Fruit fly (Drosophila melanogaster) whole organism, embryonic: ENCODE measurements around the gene Alg7.

ENCODE experiments used
- CG10147 ChIP-seq: fragments of 200-800 bp; sonication (Bioruptor generic); optimal IDR thresholded peaks from 2 replicates; lab custom pipeline; 2019; ENCODE audit warnings: missing biosample characterization, mild to moderate bottlenecking, missing genetic modification characterization, moderate library complexity
- CG10959 ChIP-seq: fragments of 200-800 bp; sonication (Bioruptor generic); IDR thresholded peaks from 2 replicates; pipeline ENCODE4 v1.3.6; 2022; ENCODE audit warnings: missing biosample characterization, missing genetic modification characterization
- CG11085 ChIP-seq: fragments of 200-800 bp; sonication (Bioruptor generic); IDR thresholded peaks from 2 replicates; pipeline ENCODE4 v1.3.6; 2022; ENCODE audit warnings: missing biosample characterization, missing genetic modification characterization
- CG11247 ChIP-seq: fragments of 200-800 bp; sonication (Bioruptor generic); IDR thresholded peaks from 2 replicates; pipeline ENCODE4 v1.3.6; 2022; ENCODE audit warnings: missing biosample characterization, missing genetic modification characterization
- CG12659 ChIP-seq: fragments of 200-800 bp; sonication (Bioruptor generic); optimal IDR thresholded peaks from 3 replicates; lab custom pipeline; 2017; ENCODE audit warnings: mild to moderate bottlenecking, missing biosample characterization, missing genetic modification reagents, missing genetic modification characterization
- CG12769 ChIP-seq: fragments of 200-800 bp; sonication (Bioruptor generic); optimal IDR thresholded peaks from 2 replicates; lab custom pipeline; 2019; ENCODE audit warnings: missing biosample characterization, mild to moderate bottlenecking, missing genetic modification characterization, moderate library complexity
- CG12942 ChIP-seq: fragments of 200-800 bp; sonication (Bioruptor generic); optimal IDR thresholded peaks from 3 replicates; lab custom pipeline; 2016; ENCODE audit warnings: missing biosample characterization, missing genetic modification characterization
- CG14050 ChIP-seq: fragments of 200-800 bp; sonication (Bioruptor generic); IDR thresholded peaks from 3 replicates; pipeline ENCODE4 v1.3.6; 2022; ENCODE audit warnings: missing biosample characterization, missing genetic modification characterization
- CG14667 ChIP-seq: fragments of 200-800 bp; sonication (Bioruptor generic); IDR thresholded peaks from 2 replicates; pipeline ENCODE4 v1.3.6; 2022; ENCODE audit warnings: missing biosample characterization, missing genetic modification characterization
- CG15514 ChIP-seq: fragments of 200-800 bp; sonication (Bioruptor generic); optimal IDR thresholded peaks from 3 replicates; lab custom pipeline; 2017; ENCODE audit warnings: missing biosample characterization, missing genetic modification characterization, mild to moderate bottlenecking, moderate library complexity, missing genetic modification reagents
- CG17359 ChIP-seq: fragments of 200-800 bp; sonication (Bioruptor generic); optimal IDR thresholded peaks from 3 replicates; lab custom pipeline; 2018; ENCODE audit warnings: missing biosample characterization, mild to moderate bottlenecking, missing genetic modification characterization, moderate library complexity
- CG30020 ChIP-seq: fragments of 200-800 bp; optimal IDR thresholded peaks from 2 replicates; lab custom pipeline; 2019; ENCODE audit warnings: missing biosample characterization, mild to moderate bottlenecking, missing genetic modification characterization, moderate library complexity
- CG32532 ChIP-seq: fragments of 200-800 bp; sonication (Bioruptor generic); IDR thresholded peaks from 2 replicates; pipeline ENCODE4 v1.3.6; 2022; ENCODE audit warnings: missing biosample characterization, missing genetic modification characterization
- CG3281 ChIP-seq: fragments of 200-800 bp; sonication (Bioruptor generic); optimal IDR thresholded peaks from 3 replicates; lab custom pipeline; 2017; ENCODE audit warnings: missing biosample characterization, mild to moderate bottlenecking, missing genetic modification characterization
- CG34224 ChIP-seq: fragments of 200-800 bp; sonication (Bioruptor generic); IDR thresholded peaks from 3 replicates; pipeline ENCODE4 v1.3.6; 2022; ENCODE audit warnings: missing biosample characterization, missing genetic modification characterization; ENCODE audit not compliant: partially characterized antibody
- CG34376 ChIP-seq: fragments of 200-800 bp; sonication (Bioruptor generic); optimal IDR thresholded peaks from 2 replicates; lab custom pipeline; 2018; ENCODE audit warnings: missing biosample characterization, mild to moderate bottlenecking, missing genetic modification characterization
- CG3995 ChIP-seq: fragments of 200-800 bp; sonication (Bioruptor generic); optimal IDR thresholded peaks from 3 replicates; lab custom pipeline; 2016; ENCODE audit warnings: missing biosample characterization, missing genetic modification characterization
- CG4282 ChIP-seq: fragments of 200-800 bp; sonication (Bioruptor generic); optimal IDR thresholded peaks from 2 replicates; lab custom pipeline; 2016; ENCODE audit warnings: missing biosample characterization, missing genetic modification characterization
- CG4360 ChIP-seq: fragments of 200-800 bp; sonication (Bioruptor generic); IDR thresholded peaks from 2 replicates; pipeline ENCODE4 v1.3.6; 2022; ENCODE audit warnings: missing biosample characterization, missing genetic modification characterization
- CG4424 ChIP-seq: fragments of 200-800 bp; sonication (Bioruptor generic); optimal IDR thresholded peaks from 3 replicates; lab custom pipeline; 2016; ENCODE audit warnings: missing biosample characterization, missing genetic modification characterization
- CG6254 ChIP-seq: fragments of 200-800 bp; sonication (Bioruptor generic); optimal IDR thresholded peaks from 3 replicates; lab custom pipeline; 2017; ENCODE audit warnings: mild to moderate bottlenecking, missing biosample characterization, missing genetic modification reagents, missing genetic modification characterization
- CG6854 ChIP-seq: fragments of 200-800 bp; sonication (Bioruptor generic); optimal IDR thresholded peaks from 3 replicates; lab custom pipeline; 2017; ENCODE audit warnings: missing biosample characterization, mild to moderate bottlenecking, missing genetic modification characterization
- CG7745 ChIP-seq: fragments of 200-800 bp; sonication (Bioruptor generic); optimal IDR thresholded peaks from 2 replicates; lab custom pipeline; 2018; ENCODE audit warnings: missing biosample characterization, mild to moderate bottlenecking, missing genetic modification characterization, moderate library complexity
- CG8359 ChIP-seq: fragments of 200-800 bp; sonication (Bioruptor generic); optimal IDR thresholded peaks from 2 replicates; lab custom pipeline; 2017; ENCODE audit warnings: missing biosample characterization, mild to moderate bottlenecking, missing genetic modification characterization, borderline replicate concordance
- CoRest ChIP-seq: fragments of 200-800 bp; sonication (Bioruptor generic); optimal IDR thresholded peaks from 3 replicates; lab custom pipeline; 2018; ENCODE audit warnings: missing biosample characterization, mild to moderate bottlenecking, missing genetic modification characterization, moderate library complexity
- Dek ChIP-seq: fragments of 200-800 bp; sonication (Bioruptor generic); optimal IDR thresholded peaks from 3 replicates; lab custom pipeline; 2019; ENCODE audit warnings: missing biosample characterization, mild to moderate bottlenecking, missing genetic modification characterization, moderate library complexity
- Dref ChIP-seq: fragments of 200-800 bp; sonication (Bioruptor generic); IDR thresholded peaks from 2 replicates; pipeline ENCODE4 v1.3.6; 2022; ENCODE audit warnings: missing biosample characterization, missing genetic modification characterization
- HHEX ChIP-seq: fragments of 200-800 bp; sonication (Bioruptor generic); optimal IDR thresholded peaks from 3 replicates; lab custom pipeline; 2017; ENCODE audit warnings: missing biosample characterization, mild to moderate bottlenecking, missing genetic modification characterization, missing genetic modification reagents
- Neu2 ChIP-seq: fragments of 200-800 bp; sonication (Bioruptor generic); optimal IDR thresholded peaks from 3 replicates; lab custom pipeline; 2016; ENCODE audit warnings: missing biosample characterization, missing genetic modification characterization, borderline replicate concordance
- Scr ChIP-seq: fragments of 200-800 bp; sonication (Bioruptor generic); IDR thresholded peaks from 2 replicates; pipeline ENCODE4 v1.3.6; 2022; ENCODE audit warnings: missing biosample characterization, missing genetic modification characterization; ENCODE audit not compliant: partially characterized antibody
- ara ChIP-seq: fragments of 200-800 bp; sonication (Bioruptor generic); IDR thresholded peaks from 2 replicates; pipeline ENCODE4 v1.3.6; 2022; ENCODE audit warnings: missing biosample characterization, missing genetic modification characterization
- az2 ChIP-seq: fragments of 200-800 bp; sonication (Bioruptor generic); optimal IDR thresholded peaks from 3 replicates; lab custom pipeline; 2016; ENCODE audit warnings: missing biosample characterization, missing genetic modification characterization
- cad ChIP-seq: fragments of >200 bp; optimal IDR thresholded peaks from 2 replicates; lab custom pipeline; 2017; ENCODE audit warnings: missing biosample characterization, missing genetic modification characterization
- da ChIP-seq: fragments of 200-800 bp; sonication (Bioruptor generic); optimal IDR thresholded peaks from 2 replicates; lab custom pipeline; 2016; ENCODE audit warnings: missing biosample characterization, missing genetic modification characterization
- dimm ChIP-seq: fragments of 200-800 bp; sonication (Bioruptor generic); IDR thresholded peaks from 2 replicates; pipeline ENCODE4 v1.3.6; 2022; ENCODE audit warnings: missing biosample characterization, missing genetic modification characterization
- gfzf ChIP-seq: fragments of 200-800 bp; sonication (Bioruptor generic); optimal IDR thresholded peaks from 2 replicates; lab custom pipeline; 2016; ENCODE audit warnings: missing biosample characterization, mild to moderate bottlenecking, missing genetic modification characterization, moderate library complexity
- hth ChIP-seq: fragments of >200 bp; optimal IDR thresholded peaks from 2 replicates; lab custom pipeline; 2017; ENCODE audit warnings: inconsistent platforms
- insv ChIP-seq, 2 experiments: fragments of 200-800 bp; sonication (Bioruptor generic); optimal IDR thresholded peaks; 3 replicates each; lab custom pipeline; 2016 to 2018; ENCODE audit warnings: missing biosample characterization in 2 of 2, missing genetic modification characterization in 2 of 2
- lab ChIP-seq: fragments of 200-800 bp; sonication (Bioruptor generic); optimal IDR thresholded peaks from 3 replicates; lab custom pipeline; 2017; ENCODE audit warnings: missing biosample characterization, missing genetic modification characterization, mild to moderate bottlenecking, moderate library complexity, missing genetic modification reagents
- oc ChIP-seq: fragments of 200-800 bp; sonication (Bioruptor generic); optimal IDR thresholded peaks from 2 replicates; lab custom pipeline; 2018; ENCODE audit warnings: missing biosample characterization, mild to moderate bottlenecking, missing genetic modification characterization, moderate library complexity
- peb ChIP-seq: fragments of 200-800 bp; sonication (Bioruptor generic); IDR thresholded peaks from 2 replicates; pipeline ENCODE4 v1.3.6; 2022; ENCODE audit warnings: missing biosample characterization, missing genetic modification characterization
- pzg ChIP-seq: fragments of 200-800 bp; sonication (Bioruptor generic); optimal IDR thresholded peaks from 3 replicates; lab custom pipeline; 2018; ENCODE audit warnings: missing biosample characterization, mild to moderate bottlenecking, missing genetic modification characterization, moderate library complexity
- scrt ChIP-seq: fragments of 200-800 bp; sonication (Bioruptor generic); optimal IDR thresholded peaks from 2 replicates; lab custom pipeline; 2018; ENCODE audit warnings: missing biosample characterization, mild to moderate bottlenecking, missing genetic modification characterization, moderate library complexity
- sens ChIP-seq: fragments of 200-800 bp; sonication (Bioruptor generic); peaks from one replicate; lab custom pipeline; 2016; ENCODE audit warnings: missing biosample characterization, missing genetic modification characterization
- sim ChIP-seq: fragments of 200-800 bp; sonication (Bioruptor generic); IDR thresholded peaks from 2 replicates; pipeline ENCODE4 v1.3.6; 2022; ENCODE audit warnings: missing biosample characterization, missing genetic modification characterization
- sima ChIP-seq: fragments of 200-800 bp; sonication (Bioruptor generic); optimal IDR thresholded peaks from 2 replicates; lab custom pipeline; 2016; ENCODE audit warnings: missing biosample characterization, missing genetic modification characterization
- sr ChIP-seq: fragments of 200-800 bp; sonication (Bioruptor generic); IDR thresholded peaks from 3 replicates; pipeline ENCODE4 v1.3.6; 2022; ENCODE audit warnings: missing biosample characterization, missing genetic modification characterization
- ttk ChIP-seq: fragments of 200-800 bp; sonication (Bioruptor generic); IDR thresholded peaks from 2 replicates; pipeline ENCODE4 v2.1.2; 2022; ENCODE audit warnings: missing biosample characterization, missing genetic modification characterization
- tx ChIP-seq: fragments of 200-800 bp; sonication (Bioruptor generic); optimal IDR thresholded peaks from 2 replicates; lab custom pipeline; 2016; ENCODE audit warnings: missing biosample characterization, missing genetic modification characterization
- unc-4 ChIP-seq: fragments of 200-800 bp; sonication (Bioruptor generic); IDR thresholded peaks from 2 replicates; pipeline ENCODE4 v1.3.6; 2022; ENCODE audit warnings: missing biosample characterization, missing genetic modification characterization; ENCODE audit not compliant: partially characterized antibody

Gene Alg7

dm6 chr2L:13222225-13222648, 43.2 kb downstream of the Alg7 start, which contains the start of the genes Ski6 and CG16812 (continued):
- TF ChIP-seq Dref (peak; percentile 76), dimm (GFP tag; lab: Robert Waterston, UW) (no peak), CoRest (tag; lab: Kevin White, UChicago) (peak; percentile 81), CG10147 (GFP tag; lab: Kevin White, UChicago) (no peak), CG8359 (GFP tag; lab: Kevin White, UChicago) (no peak), pzg (GFP tag; lab: Kevin White, UChicago) (peak; percentile 61), CG4282 (no peak), da (no peak), cad (GFP tag; lab: Kevin White, UChicago) (no peak), Dek (tag; lab: Kevin White, UChicago) (peak; percentile 70), az2 (GFP tag; lab: Kevin White, UChicago) (peak; percentile 71), sr (GFP tag; lab: Robert Waterston, UW) (no peak), CG4424 (GFP tag; lab: Kevin White, UChicago) (peak; percentile 63), scrt (no peak), insv (GFP tag; optimal IDR thresholded peaks at IDR 0.05; lab: Kevin White, UChicago) (peak in 1 of 2 experiments; percentile 33), CG10959 (GFP tag; lab: Robert Waterston, UW) (no peak), CG32532 (GFP tag; lab: Robert Waterston, UW) (peak; percentile 83), lab (GFP tag; lab: Kevin White, UChicago) (no peak), ttk (GFP tag; lab: Robert Waterston, UW) (no peak; the same call in 1 of the 2 replicates), HHEX (GFP tag; lab: Kevin White, UChicago) (peak; percentile 28), CG15514 (peak; percentile 51), CG14667 (GFP tag; lab: Robert Waterston, UW) (no peak; the same call in 1 of the 2 replicates), CG7745 (tag; lab: Kevin White, UChicago) (no peak), tx (GFP tag; lab: Kevin White, UChicago) (no peak), Scr (GFP tag; lab: Robert Waterston, UW) (0 out of 2 replicates have a peak, but pooled peaks have one; percentile 37), CG3281 (GFP tag; lab: Kevin White, UChicago) (no peak), Neu2 (GFP tag; lab: Kevin White, UChicago) (no peak), hth (lab: Kevin White, UChicago) (no peak), peb (GFP tag; lab: Robert Waterston, UW) (0 out of 2 replicates have a peak, but pooled peaks have one; percentile 12), CG12659 (GFP tag; lab: Kevin White, UChicago) (peak; percentile 82), CG12769 (tag; lab: Kevin White, UChicago) (no peak), sens (peak; percentile 94), CG11085 (GFP tag; lab: Robert Waterston, UW) (0 out of 2 replicates have a peak, but pooled peaks have one; percentile 26), CG6254 (no peak), CG34376 (GFP tag; lab: Kevin White, UChicago) (no peak), sima (GFP tag; lab: Kevin White, UChicago) (no peak), CG30020 (tag; lab: Kevin White, UChicago) (peak; percentile 81), CG4360 (no peak), CG14050 (GFP tag; lab: Robert Waterston, UW) (peak; percentile 42; the same call in 2 of the 3 replicates), sim (GFP tag; lab: Robert Waterston, UW) (no peak), oc (peak; percentile 52), CG12942 (GFP tag; lab: Kevin White, UChicago) (peak; percentile 60), ara (GFP tag; lab: Robert Waterston, UW) (no peak), CG6854 (no peak), gfzf (GFP tag; lab: Kevin White, UChicago) (peak; percentile 58), CG34224 (GFP tag; lab: Robert Waterston, UW) (0 out of 3 replicates have a peak, but pooled peaks have one; percentile 31), CG17359 (tag; lab: Kevin White, UChicago) (peak; percentile 78), unc-4 (GFP tag; lab: Robert Waterston, UW) (peak; percentile 61), CG3995 (GFP tag; lab: Kevin White, UChicago) (no peak), CG11247 (GFP tag; lab: Robert Waterston, UW) (peak; percentile 52; the same call in 1 of the 2 replicates)
